In the genomic region with DNA sequence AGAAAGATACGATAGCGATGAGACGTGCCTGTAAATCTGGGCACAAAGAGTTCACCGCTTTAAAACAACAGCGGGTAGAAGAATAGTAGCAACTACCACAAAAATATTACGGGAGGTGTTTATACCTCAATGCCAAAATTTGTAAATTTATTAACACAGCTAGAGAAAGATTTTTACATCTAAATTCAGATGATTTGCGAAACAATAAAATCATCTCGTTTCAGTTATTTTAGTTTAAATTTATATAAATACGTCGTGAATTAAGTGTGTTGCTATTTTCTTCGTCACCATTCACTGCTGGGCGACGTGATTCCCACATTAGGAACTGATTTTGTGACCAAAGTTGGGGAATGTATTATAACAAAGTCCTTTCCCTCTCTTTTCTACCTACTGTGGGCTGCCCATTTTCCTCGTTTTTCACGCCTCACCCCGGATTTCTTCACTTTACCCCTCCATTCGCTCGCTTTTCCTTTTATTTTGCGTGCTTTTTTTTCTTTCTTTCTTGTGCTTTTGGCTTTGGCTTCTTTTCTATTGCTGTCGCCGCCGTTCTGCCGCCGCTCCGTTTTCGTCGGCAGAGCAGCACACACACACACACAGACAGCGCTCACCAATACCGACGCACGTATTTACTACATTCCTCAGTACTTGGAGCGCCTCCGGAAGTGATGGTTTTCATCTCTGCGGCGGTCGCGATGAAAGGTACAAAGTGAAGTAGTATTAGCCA, we compare ENCODE assay signal across 3 fruit fly cellular contexts.
TF ChIP-seq lines count a peak whose summit lies in the region.

No protein-coding gene starts in this region.

- TF ChIP-seq CTCF in whole organism, embryonic (GFP tag; optimal IDR thresholded peaks at IDR 0.05; lab: Kevin White, UChicago), result no peak

TF ChIP-seq in whole organism, embryonic, 481 proteins besides CTCF, POLR2A, EP300 and RAD21 (continues in another document):
- TF ChIP-seq unpg (GFP tag; optimal IDR thresholded peaks at IDR 0.05; lab: Kevin White, UChicago) (peak; percentile 39), CG2129 (GFP tag; IDR thresholded peaks at IDR 0.05; lab: Robert Waterston, UW; ENCODE audit: partially characterized antibody) (no peak), CG5180 (GFP tag; optimal IDR thresholded peaks at IDR 0.05; lab: Kevin White, UChicago) (no peak), Eip74EF (GFP tag; optimal IDR thresholded peaks at IDR 0.05; lab: Kevin White, UChicago) (no peak), CG17186 (GFP tag; optimal IDR thresholded peaks at IDR 0.05; lab: Kevin White, UChicago) (no peak), ttk (GFP tag; IDR thresholded peaks at IDR 0.05; lab: Robert Waterston, UW) (no peak), CG18764 (GFP tag; optimal IDR thresholded peaks at IDR 0.05; lab: Kevin White, UChicago) (no peak), slou (GFP tag; optimal IDR thresholded peaks at IDR 0.05; lab: Kevin White, UChicago) (no peak), nerfin-1 (tag; optimal IDR thresholded peaks at IDR 0.05; lab: Kevin White, UChicago) (peak; percentile 10), danr (GFP tag; IDR thresholded peaks at IDR 0.05; lab: Robert Waterston, UW) (no peak), CG7556 (GFP tag; optimal IDR thresholded peaks at IDR 0.05; lab: Kevin White, UChicago) (peak; percentile 43), sisA (GFP tag; IDR thresholded peaks at IDR 0.05; lab: Robert Waterston, UW) (no peak), Lhr (GFP tag; optimal IDR thresholded peaks at IDR 0.05; lab: Kevin White, UChicago) (no peak), Atf-2 (GFP tag; optimal IDR thresholded peaks at IDR 0.05; lab: Kevin White, UChicago) (no peak), Dll (GFP tag; IDR thresholded peaks at IDR 0.05; lab: Robert Waterston, UW; ENCODE audit: partially characterized antibody) (no peak), CG12942 (GFP tag; optimal IDR thresholded peaks at IDR 0.05; lab: Kevin White, UChicago) (no peak), lilli (GFP tag; optimal IDR thresholded peaks at IDR 0.05; lab: Kevin White, UChicago) (no peak), Sin3A (optimal IDR thresholded peaks at IDR 0.05; lab: Kevin White, UChicago) (no peak), sqz (GFP tag; optimal IDR thresholded peaks at IDR 0.05; lab: Kevin White, UChicago) (no peak), CG1832 (GFP tag; optimal IDR thresholded peaks at IDR 0.05; lab: Kevin White, UChicago) (no peak), CG7963 (GFP tag; IDR thresholded peaks at IDR 0.05; lab: Robert Waterston, UW; ENCODE audit: partially characterized antibody) (no peak), CG10565 (GFP tag; optimal IDR thresholded peaks at IDR 0.05; lab: Kevin White, UChicago) (no peak), CG2678 (tag; optimal IDR thresholded peaks at IDR 0.05; lab: Kevin White, UChicago) (peak; percentile 53), CG2120 (GFP tag; optimal IDR thresholded peaks at IDR 0.05; lab: Kevin White, UChicago) (peak; percentile 1), bcd (GFP tag; optimal IDR thresholded peaks at IDR 0.05; lab: Kevin White, UChicago) (peak; percentile 6), Dad (GFP tag; optimal IDR thresholded peaks at IDR 0.05; lab: Kevin White, UChicago) (peak; percentile 25), Xrp1 (GFP tag; IDR thresholded peaks at IDR 0.05; lab: Robert Waterston, UW) (peak; percentile 51; the same call in 1 of the 2 replicates), H15 (GFP tag; IDR thresholded peaks at IDR 0.05; lab: Robert Waterston, UW) (no peak)

TF ChIP-seq in whole organism, prepupa, 60 proteins besides CTCF, POLR2A, EP300 and RAD21 (continues in another document):
- TF ChIP-seq CG3032 (tag; optimal IDR thresholded peaks at IDR 0.05; lab: Kevin White, UChicago) (peak; percentile 23), Lpt (GFP tag; optimal IDR thresholded peaks at IDR 0.05; lab: Kevin White, UChicago) (peak; percentile 49), CG6163 (GFP tag; IDR thresholded peaks at IDR 0.05; lab: Robert Waterston, UW) (no peak), CG10669 (GFP tag; optimal IDR thresholded peaks at IDR 0.05; lab: Kevin White, UChicago) (peak; percentile 25), salr (GFP tag; optimal IDR thresholded peaks at IDR 0.05; lab: Kevin White, UChicago) (peak in 1 of 2 experiments; percentile 0), acj6 (GFP tag; optimal IDR thresholded peaks at IDR 0.05; lab: Kevin White, UChicago) (peak; percentile 34), achi (GFP tag; optimal IDR thresholded peaks at IDR 0.05; lab: Kevin White, UChicago) (peak; percentile 48), net (GFP tag; optimal IDR thresholded peaks at IDR 0.05; lab: Kevin White, UChicago) (peak; percentile 33), dac (GFP tag; optimal IDR thresholded peaks at IDR 0.05; lab: Kevin White, UChicago) (peak; percentile 54), eg (GFP tag; IDR thresholded peaks at IDR 0.05; lab: Robert Waterston, UW) (peak; percentile 20; the same call in 1 of the 3 replicates), CG10631 (GFP tag; optimal IDR thresholded peaks at IDR 0.05; lab: Kevin White, UChicago) (peak; percentile 30), CG8119 (GFP tag; IDR thresholded peaks at IDR 0.05; lab: Robert Waterston, UW) (peak; percentile 64), CG6808 (GFP tag; optimal IDR thresholded peaks at IDR 0.05; lab: Kevin White, UChicago) (peak; percentile 4), CG6276 (GFP tag; optimal IDR thresholded peaks at IDR 0.05; lab: Kevin White, UChicago) (peak; percentile 64), CG6854 (GFP tag; optimal IDR thresholded peaks at IDR 0.05; lab: Kevin White, UChicago) (no peak), CG32006 (GFP tag; optimal IDR thresholded peaks at IDR 0.05; lab: Kevin White, UChicago) (peak; percentile 82), Sox14 (GFP tag; optimal IDR thresholded peaks at IDR 0.05; lab: Kevin White, UChicago) (peak; percentile 36), dsx (GFP tag; optimal IDR thresholded peaks at IDR 0.05; lab: Kevin White, UChicago; ENCODE audit: poor library complexity, severe bottlenecking) (peak; percentile 23), CG1621 (tag; optimal IDR thresholded peaks at IDR 0.05; lab: Kevin White, UChicago) (no peak), Sox15 (GFP tag; optimal IDR thresholded peaks at IDR 0.05; lab: Kevin White, UChicago) (no peak), fd59A (GFP tag; optimal IDR thresholded peaks at IDR 0.05; lab: Kevin White, UChicago) (no peak), CG4318 (GFP tag; optimal IDR thresholded peaks at IDR 0.05; lab: Kevin White, UChicago) (peak; percentile 67), Hr4 (GFP tag; optimal IDR thresholded peaks at IDR 0.05; lab: Kevin White, UChicago) (peak; percentile 72), Ets96B (tag; optimal IDR thresholded peaks at IDR 0.05; lab: Kevin White, UChicago) (peak; percentile 24), vri (GFP tag; optimal IDR thresholded peaks at IDR 0.05; lab: Kevin White, UChicago) (no peak), Eip75B (GFP tag; optimal IDR thresholded peaks at IDR 0.05; lab: Kevin White, UChicago) (peak; percentile 19), pdm3 (GFP tag; optimal IDR thresholded peaks at IDR 0.05; lab: Kevin White, UChicago) (peak; percentile 53), CG15336 (GFP tag; IDR thresholded peaks at IDR 0.05; lab: Robert Waterston, UW) (peak; percentile 60)

TF ChIP-seq in whole organism, pupa, 21 proteins besides CTCF, POLR2A, EP300 and RAD21:
- TF ChIP-seq Pif1A (GFP tag; optimal IDR thresholded peaks at IDR 0.05; lab: Kevin White, UChicago) (peak; percentile 30), CG15710 (tag; optimal IDR thresholded peaks at IDR 0.05; lab: Kevin White, UChicago) (peak; percentile 2), EcR (GFP tag; optimal IDR thresholded peaks at IDR 0.05; lab: Kevin White, UChicago) (no peak), CG10348 (GFP tag; IDR thresholded peaks at IDR 0.05; lab: Robert Waterston, UW) (no peak), D1 (tag; optimal IDR thresholded peaks at IDR 0.05; lab: Kevin White, UChicago) (no peak), Ets98B (GFP tag; IDR thresholded peaks at IDR 0.05; lab: Robert Waterston, UW) (0 out of 2 replicates have a peak, but pooled peaks have one; percentile 12), CG14655 (GFP tag; optimal IDR thresholded peaks at IDR 0.05; lab: Kevin White, UChicago) (peak; percentile 80), CG12605 (GFP tag; IDR thresholded peaks at IDR 0.05; lab: Robert Waterston, UW) (no peak), fd96Ca (GFP tag; IDR thresholded peaks at IDR 0.05; lab: Robert Waterston, UW) (0 out of 3 replicates have a peak, but pooled peaks have one; percentile 34), gl (tag; optimal IDR thresholded peaks at IDR 0.05; lab: Kevin White, UChicago) (no peak), CG17806 (tag; optimal IDR thresholded peaks at IDR 0.05; lab: Kevin White, UChicago) (peak; percentile 28), rn (GFP tag; IDR thresholded peaks at IDR 0.05; lab: Robert Waterston, UW) (no peak), CG32121 (GFP tag; IDR thresholded peaks at IDR 0.05; lab: Robert Waterston, UW) (no peak), Pif1B (GFP tag; optimal IDR thresholded peaks at IDR 0.05; lab: Kevin White, UChicago) (peak; percentile 31), CG9948 (tag; optimal IDR thresholded peaks at IDR 0.05; lab: Kevin White, UChicago) (peak; percentile 55), CG13204 (GFP tag; optimal IDR thresholded peaks at IDR 0.05; lab: Kevin White, UChicago) (no peak), CG8301 (tag; optimal IDR thresholded peaks at IDR 0.05; lab: Kevin White, UChicago) (peak; percentile 73), Snoo (tag; optimal IDR thresholded peaks at IDR 0.05; lab: Kevin White, UChicago) (no peak), CG4496 (GFP tag; IDR thresholded peaks at IDR 0.05; lab: Robert Waterston, UW) (peak; percentile 14; the same call in 1 of the 3 replicates), CG8159 (tag; optimal IDR thresholded peaks at IDR 0.05; lab: Kevin White, UChicago) (peak; percentile 38), CG34367 (tag; optimal IDR thresholded peaks at IDR 0.05; lab: Kevin White, UChicago) (no peak)
